Worm (Caenorhabditis elegans) whole organism, mixed stage, embryonic: ENCODE measurements around the gene spp-1.

Source experiments
- M03D4.4 ChIP-seq: sonication (generic microtip); optimal IDR thresholded peaks from 2 replicates; lab custom pipeline; 2017; ENCODE audit warnings: mild to moderate bottlenecking, missing genetic modification characterization, missing compliant biosample characterization
- bed-3 ChIP-seq: fragments of 200-800 bp; sonication (Bioruptor generic); optimal IDR thresholded peaks from 3 replicates; lab custom pipeline; 2018; ENCODE audit warnings: mild to moderate bottlenecking, missing genetic modification characterization, moderate library complexity, missing compliant biosample characterization
- blmp-1 ChIP-seq: fragments of 150-350 bp; optimal IDR thresholded peaks from 2 replicates; lab custom pipeline; 2014; ENCODE audit warnings: missing biosample characterization, missing genetic modification characterization
- ceh-39 ChIP-seq: fragments of 150-350 bp; optimal IDR thresholded peaks from 2 replicates; lab custom pipeline; 2014; ENCODE audit warnings: missing biosample characterization, missing genetic modification characterization
- ceh-43 ChIP-seq: fragments of 200-800 bp; sonication (Bioruptor generic); optimal IDR thresholded peaks from 2 replicates; lab custom pipeline; 2018; ENCODE audit warnings: mild to moderate bottlenecking, missing genetic modification characterization, moderate library complexity, missing compliant biosample characterization
- ceh-83 ChIP-seq: fragments of 200-800 bp; sonication (Bioruptor generic); optimal IDR thresholded peaks from 2 replicates; lab custom pipeline; 2018; ENCODE audit warnings: mild to moderate bottlenecking, missing genetic modification characterization, missing compliant biosample characterization
- ces-1 ChIP-seq: fragments of 150-350 bp; optimal IDR thresholded peaks from 2 replicates; lab custom pipeline; 2014; ENCODE audit warnings: missing biosample characterization, missing genetic modification reagents, missing genetic modification characterization
- cnd-1 ChIP-seq: fragments of 200-800 bp; sonication (Bioruptor generic); optimal IDR thresholded peaks from 2 replicates; lab custom pipeline; 2018; ENCODE audit warnings: mild to moderate bottlenecking, missing genetic modification characterization, missing compliant biosample characterization
- drap-1 ChIP-seq: fragments of 200-800 bp; sonication (Bioruptor generic); optimal IDR thresholded peaks from 3 replicates; lab custom pipeline; 2018; ENCODE audit warnings: mild to moderate bottlenecking, missing genetic modification characterization, missing compliant biosample characterization
- elt-1 ChIP-seq: sonication (generic microtip); optimal IDR thresholded peaks from 2 replicates; lab custom pipeline; 2017; ENCODE audit warnings: missing genetic modification characterization, mild to moderate bottlenecking, missing compliant biosample characterization, antibody characterized with exemption, moderate library complexity, borderline replicate concordance; ENCODE audit not compliant: insufficient read depth
- elt-3 ChIP-seq: fragments of 150-350 bp; optimal IDR thresholded peaks from 2 replicates; lab custom pipeline; 2014; ENCODE audit warnings: missing biosample characterization, missing genetic modification characterization
- flh-1 ChIP-seq: fragments of 200-800 bp; sonication (Bioruptor generic); optimal IDR thresholded peaks from 2 replicates; lab custom pipeline; 2018; ENCODE audit warnings: mild to moderate bottlenecking, missing genetic modification characterization, moderate library complexity, missing compliant biosample characterization
- ham-2 ChIP-seq: fragments of 200-800 bp; sonication (Bioruptor generic); optimal IDR thresholded peaks from 2 replicates; lab custom pipeline; 2018; ENCODE audit warnings: mild to moderate bottlenecking, missing genetic modification characterization, missing compliant biosample characterization
- hlh-1 ChIP-seq: fragments of 150-350 bp; optimal IDR thresholded peaks from 2 replicates; lab custom pipeline; 2014; ENCODE audit warnings: missing biosample characterization, missing genetic modification reagents, missing genetic modification characterization
- lin-13 ChIP-seq: fragments of 150-350 bp; optimal IDR thresholded peaks from 2 replicates; lab custom pipeline; 2014; ENCODE audit warnings: missing biosample characterization, missing genetic modification characterization
- lsy-2 ChIP-seq: fragments of 150-350 bp; optimal IDR thresholded peaks from 2 replicates; lab custom pipeline; 2014; ENCODE audit warnings: missing biosample characterization, missing genetic modification characterization
- mab-5 ChIP-seq: fragments of 150-350 bp; optimal IDR thresholded peaks from 2 replicates; lab custom pipeline; 2014; ENCODE audit warnings: missing biosample characterization, missing genetic modification characterization
- mep-1 ChIP-seq: fragments of 150-350 bp; optimal IDR thresholded peaks from 2 replicates; lab custom pipeline; 2017; ENCODE audit warnings: missing biosample characterization, missing genetic modification reagents, missing genetic modification characterization, inconsistent platforms
- mls-2 ChIP-seq: sonication (generic microtip); optimal IDR thresholded peaks from 2 replicates; lab custom pipeline; 2016; ENCODE audit warnings: mild to moderate bottlenecking, missing genetic modification characterization, moderate library complexity, missing compliant biosample characterization
- nhr-12 ChIP-seq: fragments of 150-350 bp; optimal IDR thresholded peaks from 2 replicates; lab custom pipeline; 2014; ENCODE audit warnings: missing biosample characterization, missing genetic modification characterization
- nhr-2 ChIP-seq: fragments of 150-350 bp; optimal IDR thresholded peaks from 2 replicates; lab custom pipeline; 2014; ENCODE audit warnings: missing biosample characterization, missing genetic modification characterization
- nhr-237 ChIP-seq: fragments of 150-350 bp; optimal IDR thresholded peaks from 2 replicates; lab custom pipeline; 2014; ENCODE audit warnings: missing biosample characterization, missing genetic modification characterization
- nhr-28 ChIP-seq: fragments of 150-350 bp; optimal IDR thresholded peaks from 2 replicates; lab custom pipeline; 2014; ENCODE audit warnings: missing biosample characterization, missing genetic modification characterization
- nhr-76 ChIP-seq: sonication (generic microtip); optimal IDR thresholded peaks from 2 replicates; lab custom pipeline; 2017; ENCODE audit warnings: missing biosample characterization, missing genetic modification characterization
- pha-4 ChIP-seq: fragments of 150-350 bp; optimal IDR thresholded peaks from 2 replicates; lab custom pipeline; 2018; ENCODE audit warnings: missing biosample characterization, missing genetic modification reagents, missing genetic modification characterization
- sem-2 ChIP-seq: fragments of 200-800 bp; sonication (Bioruptor generic); optimal IDR thresholded peaks from 2 replicates; lab custom pipeline; 2018; ENCODE audit warnings: mild to moderate bottlenecking, missing genetic modification characterization, missing compliant biosample characterization
- sptf-1 ChIP-seq: sonication (generic microtip); optimal IDR thresholded peaks from 2 replicates; lab custom pipeline; 2017; ENCODE audit warnings: mild to moderate bottlenecking, missing genetic modification characterization, moderate library complexity, missing compliant biosample characterization
- tbx-8 ChIP-seq: fragments of 200-800 bp; sonication (Bioruptor generic); optimal IDR thresholded peaks from 2 replicates; lab custom pipeline; 2018; ENCODE audit warnings: mild to moderate bottlenecking, missing genetic modification characterization, moderate library complexity, missing compliant biosample characterization
- unc-120 ChIP-seq: sonication (generic microtip); optimal IDR thresholded peaks from 2 replicates; lab custom pipeline; 2017; ENCODE audit warnings: missing genetic modification characterization, missing compliant biosample characterization; ENCODE audit not compliant: poor library complexity, severe bottlenecking
- unc-62 ChIP-seq: fragments of 150-350 bp; optimal IDR thresholded peaks from 2 replicates; lab custom pipeline; 2014; ENCODE audit warnings: missing biosample characterization, missing genetic modification reagents, missing genetic modification characterization
- zip-8 ChIP-seq: fragments of 150-350 bp; optimal IDR thresholded peaks from 2 replicates; lab custom pipeline; 2014; ENCODE audit warnings: missing biosample characterization, missing genetic modification characterization
- ztf-11 ChIP-seq: fragments of 150-350 bp; optimal IDR thresholded peaks from 2 replicates; lab custom pipeline; 2014; ENCODE audit warnings: missing biosample characterization, missing genetic modification characterization

spp-1 gene

DNA sequence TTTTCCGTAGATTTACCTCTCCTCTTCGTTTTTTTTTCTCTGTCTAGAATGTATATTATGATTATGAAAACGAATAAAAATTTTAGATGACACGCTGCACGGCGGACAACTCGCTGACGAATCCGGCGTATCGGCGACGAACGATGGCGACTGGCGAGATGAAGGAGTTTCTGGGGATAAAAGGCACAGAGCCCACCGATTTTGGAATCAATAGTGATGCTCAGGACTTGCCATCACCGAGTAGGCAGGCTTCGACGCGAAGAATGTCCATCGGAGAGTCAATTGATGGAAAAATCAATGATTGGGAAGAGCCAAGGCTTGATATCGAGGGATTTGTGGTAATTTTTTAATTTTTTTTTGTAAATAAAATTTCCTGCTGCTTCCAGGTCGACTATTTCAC is 20.4 kb downstream of the spp-1 start, which contains the start of gene ced-9:
TSS of gene ced-9 (plus strand) at position 87 of the 400 bp plus-strand sequence.
- no peak for TF ChIP-seq mep-1 (tag; lab: Kevin White, UChicago)
- TF ChIP-seq pha-4 (tag; lab: Kevin White, UChicago), result no peak
- TF ChIP-seq ham-2, result no peak
- no peak for TF ChIP-seq ceh-39
- TF ChIP-seq M03D4.4, result no peak
- TF ChIP-seq blmp-1 (tag; lab: Kevin White, UChicago), result no peak
- no peak for TF ChIP-seq zip-8
- no peak for TF ChIP-seq sptf-1 (tag; lab: Kevin White, UChicago)
- TF ChIP-seq elt-3 (tag; lab: Kevin White, UChicago), result no peak
- TF ChIP-seq sem-2, result no peak
- TF ChIP-seq nhr-28 (tag; lab: Kevin White, UChicago), result no peak
- TF ChIP-seq, all 35 proteins: peak for 0

DNA sequence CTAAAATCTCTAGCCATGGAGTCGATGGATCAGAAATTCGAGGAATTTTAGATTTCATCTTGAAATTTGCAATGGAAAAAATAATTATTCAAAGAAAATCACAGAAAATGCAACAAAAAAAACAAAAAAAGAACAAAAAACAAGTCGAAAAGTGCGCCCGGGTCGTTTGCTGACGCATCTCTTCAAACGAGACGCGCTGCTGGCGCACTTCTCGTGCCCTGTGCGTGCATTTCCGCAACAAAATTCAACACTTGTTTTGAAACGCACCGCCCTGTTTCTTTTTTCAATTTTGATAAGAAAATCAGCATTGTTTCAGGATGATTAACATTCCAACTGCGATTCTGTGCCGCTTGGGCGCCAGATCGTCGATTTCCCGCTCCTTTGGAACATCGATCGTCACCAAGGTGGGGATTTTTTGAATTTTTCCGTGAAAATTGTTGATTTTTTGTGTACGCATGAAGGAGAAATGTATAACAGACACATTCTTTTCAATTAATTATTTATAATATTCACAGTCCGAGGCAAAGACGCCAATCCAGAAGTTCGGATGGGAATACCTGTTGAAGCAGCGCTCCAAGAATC is 21.4 kb downstream of the spp-1 start, which contains the start of the genes jmjd-4 and mev-1:
TSS of gene jmjd-4 (minus strand) at position 58 of the 582 bp plus-strand sequence.
TSS of gene mev-1 (plus strand) at position 317 of the 582 bp plus-strand sequence.
- TF ChIP-seq pha-4 (tag; lab: Kevin White, UChicago) (peak; percentile 72), bed-3 (GFP tag; lab: Kevin White, UChicago) (no peak), M03D4.4 (peak; percentile 65), tbx-8 (GFP tag; lab: Kevin White, UChicago) (no peak), mab-5 (tag; lab: Kevin White, UChicago) (peak; percentile 8), ceh-83 (no peak), lin-13 (tag; lab: Kevin White, UChicago) (peak; percentile 67), mep-1 (tag; lab: Kevin White, UChicago) (peak; percentile 61), nhr-237 (tag; lab: Kevin White, UChicago) (peak; percentile 28), lsy-2 (tag; lab: Kevin White, UChicago) (peak; percentile 75), mls-2 (tag; lab: Kevin White, UChicago) (peak; percentile 42), elt-1 (tag; lab: Kevin White, UChicago) (no peak), zip-8 (no peak), ces-1 (GFP tag; lab: Kevin White, UChicago) (peak; percentile 3), sem-2 (no peak), ztf-11 (tag; lab: Kevin White, UChicago) (peak; percentile 17), drap-1 (GFP tag; lab: Kevin White, UChicago) (peak; percentile 5), blmp-1 (tag; lab: Kevin White, UChicago) (no peak), hlh-1 (tag; lab: Kevin White, UChicago) (peak; percentile 73), nhr-28 (tag; lab: Kevin White, UChicago) (no peak), sptf-1 (tag; lab: Kevin White, UChicago) (peak; percentile 76), ham-2 (no peak)

DNA sequence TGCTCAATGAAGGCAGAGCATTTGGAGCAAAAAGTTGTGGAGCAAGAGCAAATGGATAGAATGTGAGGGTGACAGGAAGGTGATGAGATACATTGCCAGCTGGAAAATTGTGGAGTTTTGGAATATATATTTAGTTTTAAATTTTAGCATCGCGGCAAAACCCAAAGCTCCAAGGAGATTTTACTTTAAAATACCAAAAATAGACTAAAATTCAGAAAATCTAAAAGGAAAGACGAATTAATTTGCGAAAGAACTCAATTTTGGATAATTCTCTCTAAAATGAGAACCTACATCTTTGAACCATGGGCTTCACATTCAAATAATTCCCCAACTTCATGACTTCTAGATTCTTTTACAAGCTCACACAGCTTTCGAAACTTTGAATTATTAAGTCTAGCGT is 22.9 kb downstream of the spp-1 start, which contains the start of gene T07C4.12:
TSS of gene T07C4.12 (minus strand) at position 101 of the 400 bp plus-strand sequence.
- no peak for TF ChIP-seq nhr-76
- no peak for TF ChIP-seq nhr-28 (tag; lab: Kevin White, UChicago)
- TF ChIP-seq flh-1 (GFP tag; lab: Kevin White, UChicago), result no peak
- no peak for TF ChIP-seq ceh-83
- TF ChIP-seq nhr-2, result no peak
- TF ChIP-seq mep-1 (tag; lab: Kevin White, UChicago), result no peak
- TF ChIP-seq cnd-1 (tag; lab: Kevin White, UChicago), result no peak
- no peak for TF ChIP-seq unc-120 (tag; lab: Kevin White, UChicago)
- no peak for TF ChIP-seq tbx-8 (GFP tag; lab: Kevin White, UChicago)
- no peak for TF ChIP-seq sem-2
- TF ChIP-seq mls-2 (tag; lab: Kevin White, UChicago), result no peak
- TF ChIP-seq ham-2, result no peak
- no peak for TF ChIP-seq lin-13 (tag; lab: Kevin White, UChicago)
- no peak for TF ChIP-seq blmp-1 (tag; lab: Kevin White, UChicago)
- TF ChIP-seq pha-4 (tag; lab: Kevin White, UChicago), result no peak

DNA sequence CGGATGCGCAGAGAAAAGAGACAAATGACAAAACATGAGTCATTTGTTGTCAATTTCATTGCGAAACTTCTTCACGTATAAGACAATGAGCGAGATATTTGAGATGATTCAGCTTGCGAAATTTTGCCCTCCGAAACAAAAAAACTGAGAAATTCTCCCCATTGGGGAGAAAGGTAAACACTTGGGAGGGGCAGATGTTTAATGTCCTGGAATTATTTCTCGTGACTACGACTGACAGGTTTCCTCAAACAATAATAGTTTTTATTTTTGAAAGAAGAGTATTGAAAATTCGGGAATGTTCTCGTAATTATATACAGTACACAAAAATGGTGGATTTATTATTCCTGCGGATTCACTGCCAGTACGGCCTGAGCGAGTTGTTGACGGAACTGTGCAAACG is 24.2 kb downstream of the spp-1 start:
- TF ChIP-seq M03D4.4, result no peak
- no peak for TF ChIP-seq mab-5 (tag; lab: Kevin White, UChicago)
- TF ChIP-seq hlh-1 (tag; lab: Kevin White, UChicago), result no peak
- no peak for TF ChIP-seq mls-2 (tag; lab: Kevin White, UChicago)
- TF ChIP-seq drap-1 (GFP tag; lab: Kevin White, UChicago), result no peak
- TF ChIP-seq nhr-12 (tag; lab: Kevin White, UChicago), result no peak
- TF ChIP-seq unc-62 (GFP tag; lab: Kevin White, UChicago), result no peak
- TF ChIP-seq blmp-1 (tag; lab: Kevin White, UChicago), result no peak
- TF ChIP-seq nhr-2, result no peak
- no peak for TF ChIP-seq pha-4 (tag; lab: Kevin White, UChicago)
- TF ChIP-seq sptf-1 (tag; lab: Kevin White, UChicago), result no peak
- no peak for TF ChIP-seq bed-3 (GFP tag; lab: Kevin White, UChicago)
- no peak for TF ChIP-seq tbx-8 (GFP tag; lab: Kevin White, UChicago)
- no peak for TF ChIP-seq lin-13 (tag; lab: Kevin White, UChicago)
- no peak for TF ChIP-seq ces-1 (GFP tag; lab: Kevin White, UChicago)
- no peak for TF ChIP-seq ceh-43 (GFP tag; lab: Kevin White, UChicago)
- no peak for TF ChIP-seq elt-3 (tag; lab: Kevin White, UChicago)
- TF ChIP-seq ceh-39, result no peak
